Worm (Caenorhabditis elegans): ENCODE results near the gene end-3.

Gene end-3

DNA sequence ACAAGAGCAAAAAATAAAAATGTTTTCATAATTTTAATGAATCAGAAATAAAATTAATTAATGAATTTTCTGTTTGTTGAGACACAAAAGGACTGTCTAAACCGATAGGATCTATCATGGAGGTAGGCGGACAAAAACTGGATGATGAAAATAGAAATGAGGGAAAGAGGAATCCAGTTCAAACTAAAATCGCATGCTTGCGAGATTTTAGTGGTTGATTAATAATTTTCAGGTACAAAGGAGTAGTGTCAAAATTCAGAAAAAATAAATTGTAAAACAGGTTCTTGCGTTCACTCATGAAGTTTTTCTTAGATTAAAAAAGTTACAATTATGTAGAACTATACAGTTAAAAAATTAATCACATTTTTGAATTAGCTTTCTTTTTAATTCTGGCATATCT, 12.9 kb downstream of the end-3 start, which contains the start of gene T08G5.3:
TSS of gene T08G5.3 (minus strand) at position 101 of the 400 bp plus-strand sequence.
- no peak for TF ChIP-seq nhr-6 (tag; optimal IDR thresholded peaks at IDR 0.05)
- no peak for TF ChIP-seq sma-3 (GFP tag; optimal IDR thresholded peaks at IDR 0.05)
- no peak for TF ChIP-seq Y55F3AM.14 (GFP tag; optimal IDR thresholded peaks at IDR 0.05)
- TF ChIP-seq egl-27 (tag; optimal IDR thresholded peaks at IDR 0.05): no peak
- TF ChIP-seq nhr-23 (tag; optimal IDR thresholded peaks at IDR 0.05): no peak
- TF ChIP-seq nhr-25 (tag; optimal IDR thresholded peaks at IDR 0.05): no peak
- TF ChIP-seq blmp-1 (tag; optimal IDR thresholded peaks at IDR 0.05; ENCODE audit: insufficient read depth): no peak
- no peak for TF ChIP-seq elt-1 (tag; optimal IDR thresholded peaks at IDR 0.05)
- no peak for TF ChIP-seq nhr-10 (tag; optimal IDR thresholded peaks at IDR 0.05)
- TF ChIP-seq ceh-16 (tag; optimal IDR thresholded peaks at IDR 0.05): no peak
- no peak for TF ChIP-seq zag-1 (tag; optimal IDR thresholded peaks at IDR 0.05)
- TF ChIP-seq unc-62 (GFP tag; optimal IDR thresholded peaks at IDR 0.05): no peak
- TF ChIP-seq mbf-1 (tag; optimal IDR thresholded peaks at IDR 0.05): no peak
- TF ChIP-seq alr-1 (tag; optimal IDR thresholded peaks at IDR 0.05): no peak
- TF ChIP-seq ama-1 (optimal IDR thresholded peaks at IDR 0.05): no peak
- TF ChIP-seq ztf-4 (tag; optimal IDR thresholded peaks at IDR 0.05): no peak
- TF ChIP-seq unc-39 (tag; optimal IDR thresholded peaks at IDR 0.05): no peak

DNA sequence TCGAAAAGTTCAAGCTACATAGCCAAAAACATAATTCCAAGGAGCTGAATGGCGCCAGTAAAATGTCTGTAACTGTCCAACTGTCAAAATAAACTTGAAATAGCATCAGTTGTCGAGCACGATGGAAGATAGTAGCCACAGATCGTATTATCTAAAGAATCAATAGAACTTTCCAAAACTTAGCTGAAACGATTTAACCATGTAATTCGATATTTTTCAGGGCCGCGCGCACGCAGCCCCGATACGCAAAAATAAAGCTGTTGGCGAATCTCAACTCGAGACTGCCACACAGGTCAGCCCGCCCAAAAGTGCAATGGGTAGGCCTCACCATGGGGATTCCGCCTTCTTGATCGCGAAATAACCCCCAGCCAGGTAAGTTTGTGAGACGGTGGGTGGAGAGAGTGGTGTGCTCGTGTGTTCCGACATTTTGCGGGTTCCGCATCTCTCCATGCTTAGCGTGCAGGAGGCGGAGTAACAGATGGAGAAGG, 13.8 kb downstream of the end-3 start:
- TF ChIP-seq crh-2 (tag; optimal IDR thresholded peaks at IDR 0.05) (peak; percentile 61), unc-39 (tag; optimal IDR thresholded peaks at IDR 0.05) (no peak), elt-3 (tag; optimal IDR thresholded peaks at IDR 0.05) (no peak), ZK546.5 (tag; optimal IDR thresholded peaks at IDR 0.05) (no peak), elt-1 (tag; optimal IDR thresholded peaks at IDR 0.05) (no peak), mbf-1 (tag; optimal IDR thresholded peaks at IDR 0.05) (no peak), nhr-12 (tag; optimal IDR thresholded peaks at IDR 0.05) (no peak), fos-1 (tag; optimal IDR thresholded peaks at IDR 0.05) (peak; percentile 4), dmd-4 (tag; optimal IDR thresholded peaks at IDR 0.05) (no peak), peb-1 (tag; optimal IDR thresholded peaks at IDR 0.05) (no peak), ceh-82 (tag; optimal IDR thresholded peaks at IDR 0.05) (no peak), sma-9 (GFP tag; optimal IDR thresholded peaks at IDR 0.05) (peak; percentile 40), sma-9 (tag; optimal IDR thresholded peaks at IDR 0.05) (no peak), ztf-11 (tag; optimal IDR thresholded peaks at IDR 0.05) (no peak), unc-55 (GFP tag; optimal IDR thresholded peaks at IDR 0.05) (no peak), nhr-237 (tag; optimal IDR thresholded peaks at IDR 0.05) (no peak), egl-27 (tag; optimal IDR thresholded peaks at IDR 0.05) (no peak), aly-2 (tag; optimal IDR thresholded peaks at IDR 0.05) (no peak), F13H6.1 (tag; optimal IDR thresholded peaks at IDR 0.05) (peak; percentile 18), nhr-25 (tag; optimal IDR thresholded peaks at IDR 0.05) (no peak), snpc-4 (tag; optimal IDR thresholded peaks at IDR 0.05) (peak; percentile 95), nhr-10 (tag; optimal IDR thresholded peaks at IDR 0.05) (no peak), nhr-23 (tag; optimal IDR thresholded peaks at IDR 0.05) (no peak), R02D3.7 (tag; optimal IDR thresholded peaks at IDR 0.05) (no peak), nhr-11 (tag; optimal IDR thresholded peaks at IDR 0.05) (no peak), ceh-16 (tag; optimal IDR thresholded peaks at IDR 0.05) (no peak), C34F6.9 (tag; optimal IDR thresholded peaks at IDR 0.05) (no peak), lin-11 (tag; optimal IDR thresholded peaks at IDR 0.05) (no peak), nhr-6 (tag; optimal IDR thresholded peaks at IDR 0.05) (no peak), gmeb-1 (tag; optimal IDR thresholded peaks at IDR 0.05) (peak; percentile 52), sem-4 (tag; optimal IDR thresholded peaks at IDR 0.05) (no peak), lin-39 (tag; optimal IDR thresholded peaks at IDR 0.05) (no peak), nhr-77 (tag; optimal IDR thresholded peaks at IDR 0.05) (no peak), nhr-21 (tag; optimal IDR thresholded peaks at IDR 0.05) (peak; percentile 59), ama-1 (optimal IDR thresholded peaks at IDR 0.05) (peak; percentile 89), alr-1 (tag; optimal IDR thresholded peaks at IDR 0.05) (no peak), sma-3 (GFP tag; optimal IDR thresholded peaks at IDR 0.05) (peak; percentile 72), ztf-1 (GFP tag; conservative IDR thresholded peaks at IDR 0.05) (no peak), lin-13 (GFP tag; optimal IDR thresholded peaks at IDR 0.05) (peak; percentile 29), mdl-1 (tag; optimal IDR thresholded peaks at IDR 0.05) (no peak), blmp-1 (tag; optimal IDR thresholded peaks at IDR 0.05; ENCODE audit: insufficient read depth) (no peak), mab-5 (tag; optimal IDR thresholded peaks at IDR 0.05) (no peak), zag-1 (tag; optimal IDR thresholded peaks at IDR 0.05) (no peak), nhr-129 (tag; optimal IDR thresholded peaks at IDR 0.05) (no peak), lsy-2 (tag; optimal IDR thresholded peaks at IDR 0.05) (peak in 1 of 2 experiments; percentile 42), Y55F3AM.14 (GFP tag; optimal IDR thresholded peaks at IDR 0.05) (peak; percentile 47), skn-1 (tag; optimal IDR thresholded peaks at IDR 0.05) (no peak), ztf-4 (tag; optimal IDR thresholded peaks at IDR 0.05) (no peak), unc-62 (GFP tag; optimal IDR thresholded peaks at IDR 0.05) (no peak)

All from whole organism, L2 larva.